Worm (Caenorhabditis elegans) whole organism, early embryonic: ENCODE measurements around the gene col-38.

Experiments
- B0310.2 ChIP-seq: sonication (generic microtip); optimal IDR thresholded peaks from 2 replicates; lab custom pipeline; 2016; ENCODE audit warnings: mild to moderate bottlenecking, missing genetic modification characterization, missing compliant biosample characterization
- F13C5.2 ChIP-seq: sonication (generic microtip); optimal IDR thresholded peaks from 2 replicates; lab custom pipeline; 2017; ENCODE audit warnings: mild to moderate bottlenecking, missing genetic modification characterization, inconsistent platforms, missing compliant biosample characterization
- aly-1 ChIP-seq: sonication (generic microtip); optimal IDR thresholded peaks from 2 replicates; lab custom pipeline; 2016; ENCODE audit warnings: missing genetic modification characterization, missing compliant biosample characterization
- ama-1 ChIP-seq: fragments of 150-350 bp; optimal IDR thresholded peaks from 2 replicates; lab custom pipeline; 2014
- ceh-13 ChIP-seq: fragments of 200-800 bp; sonication (Bioruptor generic); optimal IDR thresholded peaks from 2 replicates; lab custom pipeline; 2018; ENCODE audit warnings: mild to moderate bottlenecking, missing genetic modification characterization, missing compliant biosample characterization
- ceh-36 ChIP-seq: sonication (generic microtip); optimal IDR thresholded peaks from 2 replicates; lab custom pipeline; 2016; ENCODE audit warnings: missing genetic modification characterization, inconsistent platforms, missing compliant biosample characterization
- ets-7 ChIP-seq: sonication (generic microtip); optimal IDR thresholded peaks from 2 replicates; lab custom pipeline; 2016; ENCODE audit warnings: missing genotype, missing genetic modification characterization, missing compliant biosample characterization
- flt-1 ChIP-seq: fragments of 200-800 bp; sonication (Bioruptor generic); IDR thresholded peaks from 2 replicates; pipeline ENCODE4 v1.3.6; 2022; ENCODE audit warnings: missing genetic modification characterization, missing compliant biosample characterization
- hmbx-1 ChIP-seq: sonication (generic microtip); optimal IDR thresholded peaks from 2 replicates; lab custom pipeline; 2016; ENCODE audit warnings: mild to moderate bottlenecking, missing genetic modification characterization, missing compliant biosample characterization
- hmg-4 ChIP-seq: fragments of 200-800 bp; sonication (Bioruptor generic); optimal IDR thresholded peaks from 2 replicates; lab custom pipeline; 2018; ENCODE audit warnings: mild to moderate bottlenecking, missing genetic modification characterization, missing compliant biosample characterization
- hnd-1 ChIP-seq: sonication (generic microtip); optimal IDR thresholded peaks from 2 replicates; lab custom pipeline; 2016; ENCODE audit warnings: missing genetic modification characterization, missing compliant biosample characterization
- pes-1 ChIP-seq: fragments of 200-800 bp; sonication (Bioruptor generic); IDR thresholded peaks from 2 replicates; pipeline ENCODE4 v1.3.6; 2022; ENCODE audit warnings: missing genetic modification reagents, missing genetic modification characterization, missing compliant biosample characterization
- scrt-1 ChIP-seq: fragments of 200-800 bp; sonication (Bioruptor generic); IDR thresholded peaks from 2 replicates; pipeline ENCODE4 v1.3.6; 2022; ENCODE audit warnings: missing genetic modification characterization, missing compliant biosample characterization
- sea-1 ChIP-seq: fragments of 200-800 bp; sonication (Bioruptor generic); conservative IDR thresholded peaks from 2 replicates; pipeline ENCODE4 v1.3.6; 2022; ENCODE audit warnings: missing genetic modification characterization, missing compliant biosample characterization
- tbx-11 ChIP-seq: fragments of 200-800 bp; sonication (Bioruptor generic); IDR thresholded peaks from 2 replicates; pipeline ENCODE4 v1.3.6; 2022; ENCODE audit warnings: missing genetic modification characterization, missing compliant biosample characterization
- tbx-37 ChIP-seq: fragments of 200-800 bp; sonication (Bioruptor generic); conservative IDR thresholded peaks from 2 replicates; pipeline ENCODE4 v1.3.6; 2022; ENCODE audit warnings: missing genetic modification reagents, missing genetic modification characterization, missing compliant biosample characterization
- tra-4 ChIP-seq: sonication (generic microtip); optimal IDR thresholded peaks from 2 replicates; lab custom pipeline; 2017; ENCODE audit warnings: missing genetic modification characterization, missing compliant biosample characterization

Gene col-38

DNA sequence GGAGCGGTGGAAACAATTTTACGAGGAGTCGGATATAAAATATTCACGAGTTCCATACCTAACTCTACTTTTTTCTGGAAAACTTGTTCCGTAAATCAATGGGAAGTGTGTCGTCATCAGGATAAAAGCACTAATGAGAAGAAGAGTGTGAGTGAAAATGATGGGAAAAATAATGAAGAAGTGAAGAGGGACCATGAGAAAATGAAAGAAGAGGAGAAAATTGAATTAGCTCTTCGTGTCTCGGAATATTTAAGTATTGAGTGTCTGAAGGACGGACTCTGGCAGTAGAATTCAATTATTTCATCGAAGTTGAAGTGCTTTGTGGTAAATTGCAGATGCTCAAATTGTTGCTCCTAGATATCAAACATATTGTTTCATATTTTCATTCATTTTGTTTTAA is 20.3 kb upstream of the col-38 start:
- no peak for TF ChIP-seq ceh-13 (GFP tag; lab: Kevin White, UChicago)

DNA sequence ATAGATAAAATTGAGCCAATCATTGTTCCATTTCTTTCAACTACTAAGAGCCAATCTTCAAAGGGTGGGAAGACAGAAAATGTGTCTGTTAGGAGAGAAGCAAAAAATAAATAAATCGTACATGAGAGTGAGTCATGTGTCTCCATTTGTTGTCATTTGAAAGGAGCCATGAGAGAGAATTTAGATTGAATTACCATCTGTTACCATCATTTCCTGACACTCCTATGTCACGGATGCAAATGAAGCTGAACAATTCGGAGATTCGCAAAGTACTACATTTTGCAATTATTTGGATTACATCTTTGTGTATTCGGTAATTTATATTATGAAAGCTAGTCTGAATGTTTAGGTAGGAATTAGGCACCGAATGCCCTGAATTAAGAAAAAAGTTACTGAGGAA is 19.6 kb upstream of the col-38 start:
- TF ChIP-seq hmg-4 (GFP tag; lab: Kevin White, UChicago) (no peak), tra-4 (no peak), tbx-11 (GFP tag; lab: Robert Waterston, UW) (no peak), tbx-37 (GFP tag; lab: Robert Waterston, UW) (no peak), hmbx-1 (no peak), sea-1 (GFP tag; lab: Robert Waterston, UW) (no peak), flt-1 (GFP tag; lab: Robert Waterston, UW) (no peak), hnd-1 (tag; lab: Kevin White, UChicago) (no peak), ceh-36 (no peak), ets-7 (tag; lab: Kevin White, UChicago) (no peak), F13C5.2 (tag; lab: Kevin White, UChicago) (no peak), aly-1 (tag; lab: Kevin White, UChicago) (no peak)

DNA sequence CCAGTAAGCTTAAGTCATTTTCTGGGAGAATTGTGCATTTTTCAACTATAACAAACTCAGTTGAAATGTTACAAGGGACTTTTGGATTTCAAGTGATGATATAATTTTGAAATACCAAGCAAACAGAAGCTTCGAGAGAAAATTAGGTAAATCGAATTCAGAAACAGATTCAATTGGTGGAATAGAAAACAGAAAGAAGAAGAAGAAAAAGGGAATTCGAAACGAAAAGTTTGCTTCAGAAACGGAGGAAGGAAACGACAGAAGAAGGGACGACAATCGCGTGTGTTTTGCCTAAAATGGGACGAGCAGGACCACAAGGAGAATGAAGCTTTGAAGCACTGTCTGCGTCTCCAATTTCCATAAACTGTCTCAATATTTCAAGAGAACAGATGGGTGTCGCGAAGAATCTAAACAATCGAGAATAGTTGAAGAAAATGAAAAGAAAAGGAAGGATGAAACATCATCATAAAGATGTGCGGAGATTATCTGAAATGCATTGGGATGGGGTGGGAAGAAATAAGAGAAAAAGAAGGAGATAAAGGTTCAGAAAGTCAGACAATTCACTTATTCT is 18.9 kb upstream of the col-38 start:
- no peak for TF ChIP-seq aly-1 (tag; lab: Kevin White, UChicago)
- no peak for TF ChIP-seq flt-1 (GFP tag; lab: Robert Waterston, UW)
- TF ChIP-seq F13C5.2 (tag; lab: Kevin White, UChicago), result no peak
- no peak for TF ChIP-seq sea-1 (GFP tag; lab: Robert Waterston, UW)
- TF ChIP-seq tra-4, result no peak
- TF ChIP-seq hmg-4 (GFP tag; lab: Kevin White, UChicago), result no peak
- no peak for TF ChIP-seq ama-1
- no peak for TF ChIP-seq ceh-13 (GFP tag; lab: Kevin White, UChicago)
- TF ChIP-seq tbx-11 (GFP tag; lab: Robert Waterston, UW), result no peak
- no peak for TF ChIP-seq B0310.2 (tag; lab: Kevin White, UChicago)
- no peak for TF ChIP-seq pes-1 (GFP tag; lab: Robert Waterston, UW)

DNA sequence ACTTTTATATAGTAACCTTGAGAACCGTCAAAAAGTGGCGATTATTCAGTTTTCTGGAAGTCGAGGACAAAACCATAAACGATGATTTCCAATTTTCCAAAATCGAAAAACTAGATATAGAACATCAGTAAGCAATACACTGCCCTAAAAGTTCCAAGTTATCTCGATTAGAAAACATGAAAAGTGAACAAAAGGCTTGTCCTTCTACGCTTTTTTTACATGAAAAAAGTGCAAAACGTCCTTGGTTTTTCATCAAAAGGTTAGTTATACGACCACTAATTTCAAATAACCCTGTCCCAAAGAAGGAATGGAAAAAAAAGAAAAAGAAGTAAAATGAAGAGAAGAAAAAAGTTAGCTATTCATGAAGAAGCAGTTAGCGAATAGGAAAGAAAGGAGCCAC is 17.0 kb upstream of the col-38 start:
- TF ChIP-seq tbx-37 (GFP tag; lab: Robert Waterston, UW) (no peak), scrt-1 (GFP tag; lab: Robert Waterston, UW) (no peak), tbx-11 (GFP tag; lab: Robert Waterston, UW) (no peak), aly-1 (tag; lab: Kevin White, UChicago) (no peak)

DNA sequence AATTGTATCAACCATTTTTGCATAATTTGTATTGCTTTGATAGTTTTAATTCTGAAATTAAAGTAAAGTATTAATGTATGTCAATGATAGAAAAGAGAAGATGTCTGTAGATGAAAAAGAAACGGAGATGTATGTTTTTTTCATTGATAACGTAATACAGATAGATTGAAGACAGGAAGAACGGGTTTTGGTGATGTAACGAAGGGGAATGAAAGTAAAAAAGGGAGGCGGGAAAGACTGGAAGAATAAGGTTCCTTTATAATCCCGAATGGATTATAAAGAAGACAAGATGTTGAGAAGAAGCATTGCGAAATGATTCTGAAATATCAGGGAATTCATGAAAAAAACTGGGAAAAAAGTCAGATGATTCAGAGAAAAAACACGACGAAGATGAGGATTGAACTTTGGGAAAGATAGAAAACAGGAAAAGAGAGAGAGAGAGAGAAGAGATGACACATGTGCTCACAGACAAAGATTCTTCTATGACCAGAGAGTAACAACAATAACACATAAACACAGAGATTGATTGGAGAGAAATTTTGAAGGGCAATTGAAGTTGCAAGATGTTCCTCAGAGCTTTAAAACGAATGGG is 16.2 kb upstream of the col-38 start, which contains the start of gene F54C9.11:
Gene F54C9.11, minus strand, starts transcription at position 51 of the 592 bp plus-strand sequence.
- no peak for TF ChIP-seq sea-1 (GFP tag; lab: Robert Waterston, UW)
- TF ChIP-seq aly-1 (tag; lab: Kevin White, UChicago), result no peak
- no peak for TF ChIP-seq hmbx-1
- no peak for TF ChIP-seq hnd-1 (tag; lab: Kevin White, UChicago)
- no peak for TF ChIP-seq ets-7 (tag; lab: Kevin White, UChicago)
- no peak for TF ChIP-seq ceh-13 (GFP tag; lab: Kevin White, UChicago)
- TF ChIP-seq tbx-11 (GFP tag; lab: Robert Waterston, UW), result no peak
- TF ChIP-seq tra-4, result no peak
- TF ChIP-seq hmg-4 (GFP tag; lab: Kevin White, UChicago), result no peak
- TF ChIP-seq ceh-36, result no peak
- TF ChIP-seq tbx-37 (GFP tag; lab: Robert Waterston, UW), result no peak
- no peak for TF ChIP-seq B0310.2 (tag; lab: Kevin White, UChicago)
- no peak for TF ChIP-seq scrt-1 (GFP tag; lab: Robert Waterston, UW)
- no peak for TF ChIP-seq pes-1 (GFP tag; lab: Robert Waterston, UW)
- no peak for TF ChIP-seq F13C5.2 (tag; lab: Kevin White, UChicago)
- no peak for TF ChIP-seq ama-1
- no peak for TF ChIP-seq flt-1 (GFP tag; lab: Robert Waterston, UW)

DNA sequence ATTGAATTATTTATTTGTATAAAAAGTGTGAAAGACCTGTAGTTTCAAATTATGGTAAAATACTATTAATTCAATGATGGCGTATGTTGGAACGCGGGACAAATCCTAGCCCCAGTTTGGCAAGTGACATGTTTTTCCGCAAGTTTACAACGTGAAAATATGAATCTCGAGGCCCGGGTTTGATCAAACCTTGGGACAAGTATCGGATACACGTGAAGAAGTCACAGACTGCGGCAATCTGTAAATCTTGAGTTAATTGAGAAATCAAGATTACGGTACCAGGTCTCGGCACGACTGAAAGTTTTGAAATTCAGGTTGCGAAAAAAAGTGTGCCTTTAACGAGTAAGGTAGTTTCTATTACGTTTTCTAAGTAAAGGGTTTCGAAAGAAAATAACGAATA is 14.1 kb upstream of the col-38 start:
- TF ChIP-seq pes-1 (GFP tag; lab: Robert Waterston, UW) (no peak), ama-1 (peak; percentile 54), B0310.2 (tag; lab: Kevin White, UChicago) (no peak), tra-4 (no peak), scrt-1 (GFP tag; lab: Robert Waterston, UW) (no peak)

DNA sequence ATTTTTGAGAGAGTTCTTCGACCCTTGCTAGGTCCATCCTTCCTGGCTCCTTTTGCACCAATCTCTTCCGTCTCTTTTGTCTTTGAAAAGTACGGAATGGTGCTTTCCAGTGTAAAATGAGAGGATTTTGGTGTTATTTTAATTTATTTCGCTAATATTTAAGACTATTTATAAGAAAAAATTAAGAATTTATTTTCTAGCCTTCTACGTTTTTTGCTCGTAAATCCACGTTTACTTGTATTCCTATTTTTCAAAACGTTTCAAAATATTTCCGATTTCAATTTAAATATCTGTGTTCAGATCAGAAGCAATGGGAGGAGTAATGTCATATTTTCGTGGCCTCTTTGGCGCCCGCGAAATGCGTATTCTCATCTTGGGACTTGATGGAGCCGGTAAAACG is 12.8 kb upstream of the col-38 start, which contains the start of gene arl-1:
Gene arl-1, plus strand, starts transcription at position 301 of the 400 bp plus-strand sequence.
- TF ChIP-seq F13C5.2 (tag; lab: Kevin White, UChicago), result no peak
- TF ChIP-seq sea-1 (GFP tag; lab: Robert Waterston, UW), result no peak
- TF ChIP-seq pes-1 (GFP tag; lab: Robert Waterston, UW), result no peak
- no peak for TF ChIP-seq B0310.2 (tag; lab: Kevin White, UChicago)
- no peak for TF ChIP-seq aly-1 (tag; lab: Kevin White, UChicago)

DNA sequence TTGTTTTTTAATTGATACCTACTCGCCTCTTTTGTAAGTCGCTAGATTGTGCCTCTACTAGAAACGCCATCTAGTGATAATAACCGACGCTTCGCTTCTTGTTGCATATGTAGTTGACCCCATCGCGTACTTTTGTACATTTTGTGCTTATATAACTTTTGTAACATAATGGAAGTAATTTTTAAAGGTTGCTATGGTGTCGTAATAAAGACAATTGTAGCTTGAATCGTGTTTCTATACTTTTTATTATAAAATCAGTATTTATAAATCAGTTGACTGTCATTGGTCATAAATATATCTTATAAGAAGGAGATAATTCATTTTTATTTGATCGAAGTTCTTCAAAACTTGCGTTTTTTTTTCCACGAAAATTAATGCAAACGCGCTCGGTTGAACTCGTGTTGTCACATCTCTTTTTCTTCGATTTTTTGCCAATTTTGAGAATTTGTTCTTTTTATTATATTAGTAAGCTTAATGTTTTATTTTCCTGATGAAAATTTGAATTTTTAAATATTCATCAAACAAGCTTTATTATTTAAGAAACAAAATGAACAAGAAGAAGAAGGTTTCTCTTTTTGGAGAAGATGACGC is 8.7 kb upstream of the col-38 start, which contains the start of gene F54C9.9:
Gene F54C9.9, plus strand, starts transcription at position 541 of the 591 bp plus-strand sequence.
- no peak for TF ChIP-seq F13C5.2 (tag; lab: Kevin White, UChicago)
- no peak for TF ChIP-seq sea-1 (GFP tag; lab: Robert Waterston, UW)
- TF ChIP-seq ceh-13 (GFP tag; lab: Kevin White, UChicago), result no peak
- TF ChIP-seq hmbx-1, result no peak
- TF ChIP-seq tbx-11 (GFP tag; lab: Robert Waterston, UW), result no peak
- no peak for TF ChIP-seq pes-1 (GFP tag; lab: Robert Waterston, UW)
- no peak for TF ChIP-seq tbx-37 (GFP tag; lab: Robert Waterston, UW)
- TF ChIP-seq ceh-36, result no peak
- no peak for TF ChIP-seq hmg-4 (GFP tag; lab: Kevin White, UChicago)
- TF ChIP-seq B0310.2 (tag; lab: Kevin White, UChicago), result no peak
- no peak for TF ChIP-seq flt-1 (GFP tag; lab: Robert Waterston, UW)
